Worm (Caenorhabditis elegans): ENCODE results near the gene ras-1.

Gene ras-1

ce11 chrII:12352115-12352514, at the start of gene ras-1:
ras-1 (minus strand) TSS chrII:12352243.
- no peak for TF ChIP-seq unc-62 (GFP tag; optimal IDR thresholded peaks at IDR 0.05)

- TF ChIP-seq unc-62 (GFP tag; optimal IDR thresholded peaks at IDR 0.05) = no peak
Measured at ce11 chrII:12401791-12402190, 49.7 kb upstream of the ras-1 start, which contains the start of gene sre-29. sre-29 (minus strand) TSS chrII:12401891.

ce11 chrII:12397656-12398055, 45.6 kb upstream of the ras-1 start, which contains the start of gene F57G9.7:
F57G9.7 (minus strand) TSS chrII:12397756.
- TF ChIP-seq unc-62 (GFP tag; optimal IDR thresholded peaks at IDR 0.05) = no peak

- no peak for TF ChIP-seq unc-62 (GFP tag; optimal IDR thresholded peaks at IDR 0.05)
Measured at ce11 chrII:12394138-12394537, 42.1 kb upstream of the ras-1 start.

ce11 chrII:12393690-12394089, 41.6 kb upstream of the ras-1 start, which contains the start of gene Y57A10B.7:
Y57A10B.7 (minus strand) TSS chrII:12393790.
- TF ChIP-seq unc-62 (GFP tag; optimal IDR thresholded peaks at IDR 0.05) = no peak

ce11 chrII:12389783-12390182, 37.7 kb upstream of the ras-1 start, which contains the start of gene Y57A10B.6:
Y57A10B.6 (plus strand) TSS chrII:12390083.
- TF ChIP-seq unc-62 (GFP tag; optimal IDR thresholded peaks at IDR 0.05) = no peak

- no peak for TF ChIP-seq unc-62 (GFP tag; optimal IDR thresholded peaks at IDR 0.05)
Measured at ce11 chrII:12387980-12388379, 35.9 kb upstream of the ras-1 start, which contains the start of gene sre-41. sre-41 (plus strand) TSS chrII:12388280.

- no peak for TF ChIP-seq unc-62 (GFP tag; optimal IDR thresholded peaks at IDR 0.05)
Measured at ce11 chrII:12387487-12387886, 35.4 kb upstream of the ras-1 start.

ce11 chrII:12386781-12387180, 34.7 kb upstream of the ras-1 start, which contains the start of gene sre-42:
sre-42 (minus strand) TSS chrII:12386881.
- no peak for TF ChIP-seq unc-62 (GFP tag; optimal IDR thresholded peaks at IDR 0.05)

ce11 chrII:12385815-12386214, 33.8 kb upstream of the ras-1 start:
- TF ChIP-seq unc-62 (GFP tag; optimal IDR thresholded peaks at IDR 0.05) = no peak

ce11 chrII:12382625-12383562, 30.9 kb upstream of the ras-1 start, which contains the start of gene btb-14:
btb-14 (plus strand) TSS chrII:12383463.
- no peak for TF ChIP-seq unc-62 (GFP tag; optimal IDR thresholded peaks at IDR 0.05)

ce11 chrII:12380888-12381287, 28.8 kb upstream of the ras-1 start:
- no peak for TF ChIP-seq unc-62 (GFP tag; optimal IDR thresholded peaks at IDR 0.05)

- no peak for TF ChIP-seq unc-62 (GFP tag; optimal IDR thresholded peaks at IDR 0.05)
Measured at ce11 chrII:12379430-12379829, 27.4 kb upstream of the ras-1 start, which contains the start of gene marc-5. marc-5 (minus strand) TSS chrII:12379530.

- no peak for TF ChIP-seq unc-62 (GFP tag; optimal IDR thresholded peaks at IDR 0.05)
Measured at ce11 chrII:12378793-12379192, 26.8 kb upstream of the ras-1 start.

- no peak for TF ChIP-seq unc-62 (GFP tag; optimal IDR thresholded peaks at IDR 0.05)
Measured at ce11 chrII:12373921-12374320, 21.9 kb upstream of the ras-1 start.

- no peak for TF ChIP-seq unc-62 (GFP tag; optimal IDR thresholded peaks at IDR 0.05)
Measured at ce11 chrII:12369202-12369601, 17.2 kb upstream of the ras-1 start.

ce11 chrII:12362262-12362661, 10.2 kb upstream of the ras-1 start:
- no peak for TF ChIP-seq unc-62 (GFP tag; optimal IDR thresholded peaks at IDR 0.05)

Measured in whole organism, dauer.